Worm (Caenorhabditis elegans): ENCODE data around the gene Y51H4A.6.

DNA sequence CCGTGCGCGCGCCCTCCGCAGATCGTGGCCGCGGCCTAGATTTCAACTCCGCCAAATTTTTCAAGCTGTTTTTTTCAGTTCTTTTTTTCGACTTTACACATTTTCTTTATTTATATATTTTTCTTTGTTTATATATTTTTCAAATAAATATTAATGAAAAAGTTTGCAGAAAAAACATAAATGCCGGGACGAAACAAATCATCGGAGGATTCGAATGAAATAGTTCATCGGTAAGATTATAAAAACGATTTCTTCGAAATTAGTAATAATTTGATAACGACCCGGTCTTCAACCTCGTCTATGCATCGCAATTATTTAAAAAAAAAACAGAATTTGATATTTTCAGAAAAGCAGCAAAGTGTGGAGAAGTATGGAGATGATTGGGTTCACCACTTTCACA lies at the start of gene Y51H4A.6:
- TF ChIP-seq elt-1 (tag; optimal IDR thresholded peaks at IDR 0.05) (no peak), lin-39 (tag; optimal IDR thresholded peaks at IDR 0.05) (no peak), egl-27 (tag; optimal IDR thresholded peaks at IDR 0.05) (no peak), nhr-12 (tag; optimal IDR thresholded peaks at IDR 0.05) (no peak), lin-13 (GFP tag; optimal IDR thresholded peaks at IDR 0.05) (no peak), ama-1 (optimal IDR thresholded peaks at IDR 0.05) (no peak), ztf-4 (tag; optimal IDR thresholded peaks at IDR 0.05) (no peak), nhr-11 (tag; optimal IDR thresholded peaks at IDR 0.05) (no peak), snpc-4 (tag; optimal IDR thresholded peaks at IDR 0.05) (no peak), unc-55 (GFP tag; optimal IDR thresholded peaks at IDR 0.05) (no peak), alr-1 (tag; optimal IDR thresholded peaks at IDR 0.05) (no peak)
